Fruit fly (Drosophila melanogaster) whole organism, embryonic: ENCODE measurements around the gene Cyp1.

ENCODE experiments used
- Abd-B ChIP-seq: fragments of 200-800 bp; sonication (Bioruptor generic); optimal IDR thresholded peaks from 2 replicates; lab custom pipeline; 2018; ENCODE audit warnings: missing biosample characterization, mild to moderate bottlenecking, missing genetic modification characterization, moderate library complexity
- BEAF-32 ChIP-seq: fragments of 200-800 bp; sonication (Bioruptor generic); optimal IDR thresholded peaks from 3 replicates; lab custom pipeline; 2017; ENCODE audit warnings: missing biosample characterization, missing genetic modification characterization, mild to moderate bottlenecking, moderate library complexity, missing genetic modification reagents
- CG10321 ChIP-seq: fragments of 200-800 bp; sonication (Bioruptor generic); IDR thresholded peaks from 2 replicates; pipeline ENCODE4 v1.3.6; 2022; ENCODE audit warnings: missing biosample characterization, missing genetic modification characterization
- CG13296 ChIP-seq: fragments of 200-800 bp; sonication (Bioruptor generic); optimal IDR thresholded peaks from 3 replicates; lab custom pipeline; 2018; ENCODE audit warnings: missing biosample characterization, mild to moderate bottlenecking, missing genetic modification characterization
- CG15514 ChIP-seq: fragments of 200-800 bp; sonication (Bioruptor generic); optimal IDR thresholded peaks from 3 replicates; lab custom pipeline; 2017; ENCODE audit warnings: missing biosample characterization, missing genetic modification characterization, mild to moderate bottlenecking, moderate library complexity, missing genetic modification reagents
- CG16813 ChIP-seq: fragments of 200-800 bp; sonication (Bioruptor generic); IDR thresholded peaks from 3 replicates; pipeline ENCODE4 v1.3.6; 2022; ENCODE audit warnings: missing biosample characterization, missing genetic modification characterization; ENCODE audit not compliant: partially characterized antibody
- CG2129 ChIP-seq: fragments of 200-800 bp; sonication (Bioruptor generic); IDR thresholded peaks from 2 replicates; pipeline ENCODE4 v1.3.6; 2022; ENCODE audit warnings: missing biosample characterization, missing genetic modification characterization; ENCODE audit not compliant: partially characterized antibody
- CG2889 ChIP-seq: fragments of 200-800 bp; sonication (Bioruptor generic); IDR thresholded peaks from 3 replicates; pipeline ENCODE4 v1.3.6; 2022; ENCODE audit warnings: missing biosample characterization, missing genetic modification characterization
- CG31224 ChIP-seq: fragments of 200-800 bp; sonication (Bioruptor generic); IDR thresholded peaks from 2 replicates; pipeline ENCODE4 v1.3.6; 2022; ENCODE audit warnings: missing biosample characterization, missing genetic modification characterization
- CG4404 ChIP-seq: fragments of 200-800 bp; sonication (Bioruptor generic); IDR thresholded peaks from 2 replicates; pipeline ENCODE4 v1.3.6; 2022; ENCODE audit warnings: missing biosample characterization, missing genetic modification characterization
- CG5953 ChIP-seq: fragments of 200-800 bp; sonication (Bioruptor generic); IDR thresholded peaks from 2 replicates; pipeline ENCODE4 v1.3.6; 2022; ENCODE audit warnings: missing biosample characterization, missing genetic modification characterization
- CG6689 ChIP-seq: fragments of 200-800 bp; sonication (Bioruptor generic); IDR thresholded peaks from 2 replicates; pipeline ENCODE4 v1.3.6; 2022; ENCODE audit warnings: missing biosample characterization, missing genetic modification characterization
- CG7271 ChIP-seq: fragments of 200-800 bp; sonication (Bioruptor generic); optimal IDR thresholded peaks from 2 replicates; lab custom pipeline; 2018; ENCODE audit warnings: missing biosample characterization, mild to moderate bottlenecking, missing genetic modification characterization, moderate library complexity
- CG7745 ChIP-seq: fragments of 200-800 bp; sonication (Bioruptor generic); optimal IDR thresholded peaks from 2 replicates; lab custom pipeline; 2018; ENCODE audit warnings: missing biosample characterization, mild to moderate bottlenecking, missing genetic modification characterization, moderate library complexity
- CG7963 ChIP-seq: fragments of 200-800 bp; sonication (Bioruptor generic); IDR thresholded peaks from 3 replicates; pipeline ENCODE4 v1.3.6; 2022; ENCODE audit warnings: missing biosample characterization, missing genetic modification characterization; ENCODE audit not compliant: partially characterized antibody
- CG8089 ChIP-seq: fragments of 200-800 bp; sonication (Bioruptor generic); optimal IDR thresholded peaks from 3 replicates; lab custom pipeline; 2016; ENCODE audit warnings: missing biosample characterization, missing genetic modification characterization
- CG8478 ChIP-seq: fragments of >200 bp; optimal IDR thresholded peaks from 2 replicates; lab custom pipeline; 2018
- CG8765 ChIP-seq: fragments of 200-800 bp; sonication (Bioruptor generic); IDR thresholded peaks from 2 replicates; pipeline ENCODE4 v1.3.6; 2022; ENCODE audit warnings: missing biosample characterization, missing genetic modification characterization
- CG8924 ChIP-seq: fragments of 200-800 bp; optimal IDR thresholded peaks from 3 replicates; lab custom pipeline; 2019; ENCODE audit warnings: missing biosample characterization, mild to moderate bottlenecking, missing genetic modification characterization, moderate library complexity
- CG9215 ChIP-seq: fragments of 200-800 bp; sonication (Bioruptor generic); IDR thresholded peaks from 2 replicates; pipeline ENCODE4 v1.3.6; 2022; ENCODE audit warnings: missing biosample characterization, missing genetic modification characterization
- CG9727 ChIP-seq: fragments of 200-800 bp; sonication (Bioruptor generic); optimal IDR thresholded peaks from 3 replicates; lab custom pipeline; 2017; ENCODE audit warnings: missing biosample characterization, mild to moderate bottlenecking, missing genetic modification characterization
- CTCF ChIP-seq: fragments of 200-800 bp; sonication (Bioruptor generic); optimal IDR thresholded peaks from 2 replicates; lab custom pipeline; 2017; ENCODE audit warnings: missing biosample characterization, mild to moderate bottlenecking, missing genetic modification characterization, moderate library complexity
- Camta ChIP-seq: fragments of 200-800 bp; sonication (Bioruptor generic); optimal IDR thresholded peaks from 2 replicates; lab custom pipeline; 2016; ENCODE audit warnings: missing biosample characterization, missing genetic modification characterization
- CoRest ChIP-seq: fragments of 200-800 bp; sonication (Bioruptor generic); optimal IDR thresholded peaks from 3 replicates; lab custom pipeline; 2018; ENCODE audit warnings: missing biosample characterization, mild to moderate bottlenecking, missing genetic modification characterization, moderate library complexity
- CrebB ChIP-seq: fragments of 200-800 bp; sonication (Bioruptor generic); optimal IDR thresholded peaks from 3 replicates; lab custom pipeline; 2018; ENCODE audit warnings: missing biosample characterization, mild to moderate bottlenecking, missing genetic modification characterization
- Dp ChIP-seq: fragments of 200-800 bp; sonication (Bioruptor generic); optimal IDR thresholded peaks from 2 replicates; lab custom pipeline; 2018; ENCODE audit warnings: missing biosample characterization, mild to moderate bottlenecking, missing genetic modification characterization, moderate library complexity
- Dref ChIP-seq: fragments of 200-800 bp; sonication (Bioruptor generic); IDR thresholded peaks from 2 replicates; pipeline ENCODE4 v1.3.6; 2022; ENCODE audit warnings: missing biosample characterization, missing genetic modification characterization
- Fer1 ChIP-seq: fragments of 200-800 bp; sonication (Bioruptor generic); optimal IDR thresholded peaks from 2 replicates; lab custom pipeline; 2017; ENCODE audit warnings: missing biosample characterization, mild to moderate bottlenecking, missing genetic modification characterization
- Hand ChIP-seq: fragments of 200-800 bp; sonication (Bioruptor generic); optimal IDR thresholded peaks from 2 replicates; lab custom pipeline; 2017; ENCODE audit warnings: mild to moderate bottlenecking, missing biosample characterization, missing genetic modification reagents, missing genetic modification characterization
- Hr3 ChIP-seq: fragments of 200-800 bp; sonication (Bioruptor generic); optimal IDR thresholded peaks from 3 replicates; lab custom pipeline; 2016; ENCODE audit warnings: missing biosample characterization, missing genetic modification characterization
- Neu2 ChIP-seq: fragments of 200-800 bp; sonication (Bioruptor generic); optimal IDR thresholded peaks from 3 replicates; lab custom pipeline; 2016; ENCODE audit warnings: missing biosample characterization, missing genetic modification characterization, borderline replicate concordance
- Nf-YC ChIP-seq: fragments of 200-800 bp; optimal IDR thresholded peaks from 3 replicates; lab custom pipeline; 2019; ENCODE audit warnings: missing biosample characterization, mild to moderate bottlenecking, missing genetic modification characterization, moderate library complexity
- Oli ChIP-seq: fragments of 200-800 bp; sonication (Bioruptor generic); optimal IDR thresholded peaks from 2 replicates; lab custom pipeline; 2018; ENCODE audit warnings: missing biosample characterization, mild to moderate bottlenecking, missing genetic modification characterization, moderate library complexity
- Sin3A ChIP-seq: fragments of >200 bp; optimal IDR thresholded peaks from 2 replicates; lab custom pipeline; 2018
- Six4 ChIP-seq: fragments of 200-800 bp; sonication (Bioruptor generic); optimal IDR thresholded peaks from 2 replicates; lab custom pipeline; 2016; ENCODE audit warnings: missing biosample characterization, missing genetic modification characterization
- Trl ChIP-seq, 3 experiments: fragments of >200 bp in 2 of 3; fragments of 200-800 bp in 1 of 3; sonication (Bioruptor generic) in 1 of 3; optimal IDR thresholded peaks; 2 replicates in 1 of 3; 3 replicates in 2 of 3; lab custom pipeline; 2016 to 2017; ENCODE audit warnings: missing biosample characterization in 1 of 3, missing genetic modification characterization in 1 of 3
- az2 ChIP-seq: fragments of 200-800 bp; sonication (Bioruptor generic); optimal IDR thresholded peaks from 3 replicates; lab custom pipeline; 2016; ENCODE audit warnings: missing biosample characterization, missing genetic modification characterization
- br ChIP-seq: fragments of >200 bp; optimal IDR thresholded peaks from 2 replicates; lab custom pipeline; 2017
- cad ChIP-seq: fragments of >200 bp; optimal IDR thresholded peaks from 2 replicates; lab custom pipeline; 2017; ENCODE audit warnings: missing biosample characterization, missing genetic modification characterization
- chn ChIP-seq: fragments of 200-800 bp; sonication (Bioruptor generic); optimal IDR thresholded peaks from 2 replicates; lab custom pipeline; 2016; ENCODE audit warnings: missing biosample characterization, missing genetic modification characterization
- luna ChIP-seq: fragments of 200-800 bp; sonication (Bioruptor generic); optimal IDR thresholded peaks from 2 replicates; lab custom pipeline; 2016; ENCODE audit warnings: missing biosample characterization, missing genetic modification characterization
- nom ChIP-seq: fragments of 200-800 bp; sonication (Bioruptor generic); optimal IDR thresholded peaks from 2 replicates; lab custom pipeline; 2017; ENCODE audit warnings: missing biosample characterization, missing genetic modification characterization, mild to moderate bottlenecking, moderate library complexity, missing genetic modification reagents
- ranshi ChIP-seq: fragments of 200-800 bp; sonication (Bioruptor generic); IDR thresholded peaks from 2 replicates; pipeline ENCODE4 v1.3.6; 2022; ENCODE audit warnings: missing biosample characterization, missing genetic modification characterization
- ro ChIP-seq: fragments of 200-800 bp; sonication (Bioruptor generic); IDR thresholded peaks from 2 replicates; pipeline ENCODE4 v1.3.6; 2022; ENCODE audit warnings: missing biosample characterization, missing genetic modification characterization
- scrt ChIP-seq: fragments of 200-800 bp; sonication (Bioruptor generic); optimal IDR thresholded peaks from 2 replicates; lab custom pipeline; 2018; ENCODE audit warnings: missing biosample characterization, mild to moderate bottlenecking, missing genetic modification characterization, moderate library complexity
- sima ChIP-seq: fragments of 200-800 bp; sonication (Bioruptor generic); optimal IDR thresholded peaks from 2 replicates; lab custom pipeline; 2016; ENCODE audit warnings: missing biosample characterization, missing genetic modification characterization
- stwl ChIP-seq: fragments of 200-800 bp; sonication (Bioruptor generic); optimal IDR thresholded peaks from 3 replicates; lab custom pipeline; 2018; ENCODE audit warnings: missing biosample characterization, mild to moderate bottlenecking, missing genetic modification characterization, moderate library complexity
- sug ChIP-seq: fragments of 200-800 bp; optimal IDR thresholded peaks from 2 replicates; lab custom pipeline; 2019; ENCODE audit warnings: missing biosample characterization, mild to moderate bottlenecking, missing genetic modification characterization, moderate library complexity
- twi ChIP-seq: fragments of 200-800 bp; optimal IDR thresholded peaks from 2 replicates; lab custom pipeline; 2019; ENCODE audit warnings: missing biosample characterization, mild to moderate bottlenecking, missing genetic modification characterization, moderate library complexity
- unc-4 ChIP-seq: fragments of 200-800 bp; sonication (Bioruptor generic); IDR thresholded peaks from 2 replicates; pipeline ENCODE4 v1.3.6; 2022; ENCODE audit warnings: missing biosample characterization, missing genetic modification characterization; ENCODE audit not compliant: partially characterized antibody
- yki ChIP-seq: fragments of >200 bp; optimal IDR thresholded peaks from 3 replicates; lab custom pipeline; 2018

Cyp1 gene

DNA sequence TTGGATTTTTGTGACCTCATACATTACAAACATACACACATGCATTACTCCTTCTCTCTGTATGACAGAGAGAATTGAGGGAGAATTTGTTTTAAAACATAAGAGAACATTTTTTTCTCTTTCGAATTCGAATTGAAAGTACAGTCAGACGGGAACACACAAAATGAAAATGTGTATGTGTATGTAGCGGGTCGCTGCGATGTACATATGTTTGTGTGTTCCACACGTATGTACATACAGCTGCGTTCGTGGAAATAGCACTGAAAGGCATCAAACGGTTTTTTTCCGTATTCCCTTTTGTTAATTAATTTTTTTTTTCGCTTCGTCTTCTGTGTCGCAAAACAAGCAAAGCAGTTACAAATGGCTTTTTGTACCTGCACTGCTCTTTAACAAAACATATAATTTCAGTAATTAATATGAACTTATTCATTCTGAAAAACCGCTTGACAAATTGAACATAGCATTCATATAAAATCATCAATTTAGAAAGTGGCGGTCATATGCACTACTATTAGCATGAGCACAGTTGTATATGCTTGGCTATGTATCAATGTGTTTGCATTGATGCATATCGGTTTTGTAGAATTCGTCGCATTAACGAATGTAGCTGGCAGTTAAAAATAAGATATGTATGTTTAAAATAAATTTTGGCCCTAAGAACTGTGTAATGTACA is 12.6 kb upstream of the Cyp1 start (continued):
- TF ChIP-seq az2 (GFP tag; lab: Kevin White, UChicago), result peak; percentile 94
- peak; percentile 90 for TF ChIP-seq Hr3 (GFP tag; lab: Kevin White, UChicago)
- peak; percentile 94 for TF ChIP-seq CrebB (tag; lab: Kevin White, UChicago)
- TF ChIP-seq CG9727, result peak; percentile 98
- no peak for TF ChIP-seq CG2129 (GFP tag; lab: Robert Waterston, UW)
- TF ChIP-seq CTCF, result peak; percentile 67
- no peak for TF ChIP-seq cad (GFP tag; lab: Kevin White, UChicago)
- TF ChIP-seq yki, result peak; percentile 3
- TF ChIP-seq chn (GFP tag; lab: Kevin White, UChicago), result peak; percentile 95
- peak; percentile 92 for TF ChIP-seq Six4 (GFP tag; lab: Kevin White, UChicago)
- TF ChIP-seq scrt (GFP tag; lab: Kevin White, UChicago), result peak; percentile 95
- no peak for TF ChIP-seq CG7963
- TF ChIP-seq Hand (GFP tag; lab: Kevin White, UChicago), result peak; percentile 96
- TF ChIP-seq CG8924 (tag; lab: Kevin White, UChicago), result peak; percentile 98
- peak; percentile 94 for TF ChIP-seq twi (tag; lab: Kevin White, UChicago)
- TF ChIP-seq BEAF-32, result peak; percentile 25
- TF ChIP-seq CG7745 (tag; lab: Kevin White, UChicago), result peak; percentile 27
- TF ChIP-seq sima (GFP tag; lab: Kevin White, UChicago), result peak; percentile 93
- TF ChIP-seq CG8089, result peak; percentile 90
- peak; percentile 46 for TF ChIP-seq stwl (tag; lab: Kevin White, UChicago)
- peak; percentile 87 for TF ChIP-seq luna (GFP tag; lab: Kevin White, UChicago)
- TF ChIP-seq Sin3A (lab: Kevin White, UChicago), result no peak
- TF ChIP-seq ro (GFP tag; lab: Robert Waterston, UW), result peak; percentile 82
- TF ChIP-seq Dref (GFP tag; lab: Robert Waterston, UW), result 0 out of 2 replicates have a peak, but pooled peaks have one; percentile 6
- TF ChIP-seq CG9215, result peak; percentile 91
- TF ChIP-seq CG16813 (GFP tag; lab: Robert Waterston, UW), result no peak
- peak; percentile 93 for TF ChIP-seq Abd-B (GFP tag; lab: Kevin White, UChicago)
- peak; percentile 63; the same call in 1 of the 2 replicates for TF ChIP-seq CG5953 (GFP tag; lab: Robert Waterston, UW)
- peak; percentile 89 for TF ChIP-seq CG15514 (GFP tag; lab: Kevin White, UChicago)
- TF ChIP-seq CG6689 (GFP tag; lab: Robert Waterston, UW), result peak; percentile 88
- peak; percentile 75 for TF ChIP-seq CG7271 (tag; lab: Kevin White, UChicago)
- TF ChIP-seq CG8765 (GFP tag; lab: Robert Waterston, UW), result peak; percentile 85
- peak; percentile 71 to 84 for TF ChIP-seq Trl (optimal IDR thresholded peaks at IDR 0.05; lab: Kevin White, UChicago)
- peak; percentile 95 for TF ChIP-seq Trl (GFP tag; optimal IDR thresholded peaks at IDR 0.05; lab: Kevin White, UChicago)
- TF ChIP-seq CG8478, result no peak
- peak; percentile 89 for TF ChIP-seq Nf-YC
- TF ChIP-seq Camta, result peak; percentile 96
- peak; percentile 88 for TF ChIP-seq CG31224 (GFP tag; lab: Robert Waterston, UW)
- peak; percentile 64 for TF ChIP-seq CG10321 (GFP tag; lab: Robert Waterston, UW)
- TF ChIP-seq Oli (tag; lab: Kevin White, UChicago), result peak; percentile 98
- TF ChIP-seq br (lab: Kevin White, UChicago), result no peak
- peak; percentile 80 for TF ChIP-seq CG2889
- peak; percentile 98 for TF ChIP-seq CG13296
- TF ChIP-seq CG4404 (GFP tag; lab: Robert Waterston, UW), result peak; percentile 92
- TF ChIP-seq sug (tag; lab: Kevin White, UChicago), result peak; percentile 95
- peak; percentile 91 for TF ChIP-seq nom (GFP tag; lab: Kevin White, UChicago)
- peak; percentile 11 for TF ChIP-seq Dp (GFP tag; lab: Kevin White, UChicago)
- TF ChIP-seq Neu2, result peak; percentile 90
- TF ChIP-seq ranshi, result peak; percentile 86
- TF ChIP-seq unc-4 (GFP tag; lab: Robert Waterston, UW), result no peak
- TF ChIP-seq Fer1 (GFP tag; lab: Kevin White, UChicago), result peak; percentile 97
- peak; percentile 99 for TF ChIP-seq CoRest
